Worm (Caenorhabditis elegans) whole organism, L4/young adult: ENCODE results near the gene F44G3.7.

Source experiments
- W03F9.2 ChIP-seq: fragments of 150-350 bp; optimal IDR thresholded peaks from 2 replicates; lab custom pipeline; 2014; ENCODE audit warnings: missing biosample characterization, missing genetic modification characterization
- him-1 ChIP-seq: sonication (generic microtip); optimal IDR thresholded peaks from 2 replicates; lab custom pipeline; 2016; ENCODE audit warnings: missing genotype, missing genetic modification reagents, missing genetic modification characterization, missing compliant biosample characterization

ce11 chrV:16148805-16149204, 11.9 kb upstream of the F44G3.7 start, which contains the start of gene F10A3.4:
- TF ChIP-seq W03F9.2 (tag; lab: Kevin White, UChicago): no peak
- TF ChIP-seq him-1 (tag; lab: Kevin White, UChicago): no peak
